Worm (Caenorhabditis elegans) whole organism, midembryonic: ENCODE measurements around the gene mboa-4.

Source experiments
- T22C8.4 ChIP-seq: fragments of 200-800 bp; sonication (Bioruptor generic); IDR thresholded peaks from 2 replicates; pipeline ENCODE4 v1.3.6; 2022; ENCODE audit warnings: missing genetic modification characterization, missing compliant biosample characterization
- cog-1 ChIP-seq: sonication (generic microtip); optimal IDR thresholded peaks from 2 replicates; lab custom pipeline; 2016; ENCODE audit warnings: missing genetic modification characterization, missing compliant biosample characterization
- flt-1 ChIP-seq: fragments of 200-800 bp; sonication (Bioruptor generic); IDR thresholded peaks from 2 replicates; pipeline ENCODE4 v1.3.6; 2022; ENCODE audit warnings: missing genetic modification characterization, missing compliant biosample characterization
- klf-2 ChIP-seq: fragments of 200-800 bp; sonication (Bioruptor generic); conservative IDR thresholded peaks from 2 replicates; pipeline ENCODE4 v1.3.6; 2022; ENCODE audit warnings: missing genetic modification reagents, missing genetic modification characterization, missing compliant biosample characterization
- med-1 ChIP-seq: sonication (generic microtip); optimal IDR thresholded peaks from 2 replicates; lab custom pipeline; 2017; ENCODE audit warnings: missing genetic modification characterization, mild to moderate bottlenecking, missing compliant biosample characterization, antibody characterized with exemption, missing genetic modification reagents; ENCODE audit not compliant: insufficient read depth
- ref-1 ChIP-seq: fragments of 200-800 bp; sonication (Bioruptor generic); conservative IDR thresholded peaks from 2 replicates; pipeline ENCODE4 v1.3.6; 2022; ENCODE audit warnings: missing genetic modification reagents, missing genetic modification characterization, missing compliant biosample characterization
- tab-1 ChIP-seq: fragments of 200-800 bp; sonication (Bioruptor generic); IDR thresholded peaks from 2 replicates; pipeline ENCODE4 v1.3.6; 2022; ENCODE audit warnings: missing genetic modification characterization, missing compliant biosample characterization
- ztf-23 ChIP-seq: fragments of 200-800 bp; sonication (Bioruptor generic); IDR thresholded peaks from 2 replicates; pipeline ENCODE4 v1.3.6; 2022; ENCODE audit warnings: missing genetic modification reagents, missing genetic modification characterization, missing compliant biosample characterization
- ztf-29 ChIP-seq: fragments of 200-800 bp; sonication (Bioruptor generic); IDR thresholded peaks from 2 replicates; pipeline ENCODE4 v1.3.6; 2022; ENCODE audit warnings: missing genetic modification reagents, missing genetic modification characterization, missing compliant biosample characterization

mboa-4 gene

ce11 chrIV:11180077-11180476, 20.3 kb upstream of the mboa-4 start:
- TF ChIP-seq flt-1 (no peak), cog-1 (tag; lab: Kevin White, UChicago) (no peak), tab-1 (no peak), ref-1 (no peak), T22C8.4 (GFP tag; lab: Robert Waterston, UW) (no peak), ztf-29 (no peak), ztf-23 (GFP tag; lab: Robert Waterston, UW) (no peak), klf-2 (no peak), med-1 (GFP tag; lab: Kevin White, UChicago) (no peak)

DNA sequence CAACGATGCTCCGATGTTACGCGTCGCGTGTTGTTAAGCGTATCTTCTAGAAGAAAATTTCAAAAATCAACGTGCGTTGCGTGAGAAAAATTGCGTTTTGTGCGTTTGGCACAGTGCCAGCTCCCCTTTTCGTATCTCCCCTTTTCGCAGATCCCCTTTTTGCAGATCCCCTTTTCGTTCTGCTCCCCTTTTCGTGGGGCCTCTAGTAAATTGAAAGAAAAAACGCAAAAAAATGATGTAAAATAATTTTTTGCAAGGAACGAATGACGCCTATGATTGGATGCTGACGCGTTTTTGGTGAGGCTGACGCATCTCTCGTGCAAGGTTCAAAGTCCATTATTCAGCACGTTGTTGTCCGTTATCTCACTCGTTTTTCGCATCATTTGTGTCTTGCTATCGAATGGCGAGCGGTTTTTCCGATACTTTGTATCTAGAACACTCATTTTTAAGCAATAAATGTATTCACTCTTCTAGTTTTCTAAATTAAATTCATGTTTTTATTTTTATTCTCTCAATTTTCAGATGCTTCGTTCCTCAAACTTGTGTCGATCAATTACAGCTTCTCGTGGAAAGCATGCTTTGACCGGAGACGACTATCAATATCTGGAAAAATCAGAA, 19.4 kb upstream of the mboa-4 start, which contains the start of gene cpt-2:
Gene cpt-2 (plus strand): TSS at position 523 of the 618 bp plus-strand sequence.
- peak; percentile 44; the same call in 1 of the 2 replicates for TF ChIP-seq ztf-23 (GFP tag; lab: Robert Waterston, UW)

- no peak for TF ChIP-seq ref-1
- TF ChIP-seq ztf-29 = no peak
- TF ChIP-seq tab-1 = no peak
- no peak for TF ChIP-seq cog-1 (tag; lab: Kevin White, UChicago)
- TF ChIP-seq flt-1 = no peak
- TF ChIP-seq klf-2 = no peak
- no peak for TF ChIP-seq T22C8.4 (GFP tag; lab: Robert Waterston, UW)
- no peak for TF ChIP-seq ztf-23 (GFP tag; lab: Robert Waterston, UW)
- TF ChIP-seq med-1 (GFP tag; lab: Kevin White, UChicago) = no peak
Observed at ce11 chrIV:11178495-11178894, 18.7 kb upstream of the mboa-4 start, which contains the start of gene C08F8.9. Gene C08F8.9 (minus strand): TSS chrIV:11178595.

DNA sequence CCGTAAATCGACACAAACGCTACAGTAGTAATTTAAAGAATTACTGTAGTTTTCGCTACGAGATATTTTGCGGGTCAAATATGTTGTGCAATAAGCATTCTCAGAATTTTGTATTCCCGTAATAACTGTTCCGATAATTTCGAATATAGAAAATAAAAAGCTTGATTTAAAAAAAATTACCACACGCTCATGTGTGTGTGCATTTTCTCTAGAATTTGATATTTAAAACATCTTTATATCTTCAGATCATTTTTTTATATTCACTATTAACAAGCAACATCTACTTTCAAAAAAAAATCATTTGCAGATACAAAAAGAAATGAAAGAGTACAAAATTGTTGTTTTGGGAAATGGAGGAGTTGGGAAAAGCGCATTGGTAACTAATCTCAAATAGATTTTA, 17.2 kb upstream of the mboa-4 start, which contains the start of gene rap-3:
Gene rap-3 (plus strand): TSS at position 301 of the 400 bp plus-strand sequence.
- TF ChIP-seq ztf-23 (GFP tag; lab: Robert Waterston, UW) = no peak
- TF ChIP-seq cog-1 (tag; lab: Kevin White, UChicago) = no peak
- no peak for TF ChIP-seq tab-1
- TF ChIP-seq klf-2 = no peak
- TF ChIP-seq T22C8.4 (GFP tag; lab: Robert Waterston, UW) = no peak
- TF ChIP-seq flt-1 = no peak
- TF ChIP-seq ref-1 = no peak
- TF ChIP-seq med-1 (GFP tag; lab: Kevin White, UChicago) = no peak

DNA sequence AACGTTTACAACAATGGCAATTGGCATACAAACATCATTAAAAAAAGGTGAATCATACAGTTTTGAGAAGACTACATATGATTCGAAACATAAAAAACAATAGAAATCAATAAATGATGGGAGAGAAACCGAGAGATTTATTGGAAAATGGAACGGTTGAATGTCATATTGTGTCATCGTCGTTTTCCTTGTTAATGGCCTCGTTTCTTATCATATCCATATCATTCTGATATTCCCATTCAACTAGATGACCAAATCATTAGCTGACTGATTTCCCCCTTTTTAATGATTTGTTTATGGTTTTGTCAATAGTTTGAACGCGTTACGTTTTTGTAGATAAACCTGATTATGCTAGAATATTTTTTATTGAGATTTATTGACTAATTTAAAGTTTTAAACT, 15.0 kb upstream of the mboa-4 start:
- TF ChIP-seq tab-1 (no peak), ztf-29 (no peak), T22C8.4 (GFP tag; lab: Robert Waterston, UW) (no peak), med-1 (GFP tag; lab: Kevin White, UChicago) (no peak), flt-1 (no peak), klf-2 (no peak)

DNA sequence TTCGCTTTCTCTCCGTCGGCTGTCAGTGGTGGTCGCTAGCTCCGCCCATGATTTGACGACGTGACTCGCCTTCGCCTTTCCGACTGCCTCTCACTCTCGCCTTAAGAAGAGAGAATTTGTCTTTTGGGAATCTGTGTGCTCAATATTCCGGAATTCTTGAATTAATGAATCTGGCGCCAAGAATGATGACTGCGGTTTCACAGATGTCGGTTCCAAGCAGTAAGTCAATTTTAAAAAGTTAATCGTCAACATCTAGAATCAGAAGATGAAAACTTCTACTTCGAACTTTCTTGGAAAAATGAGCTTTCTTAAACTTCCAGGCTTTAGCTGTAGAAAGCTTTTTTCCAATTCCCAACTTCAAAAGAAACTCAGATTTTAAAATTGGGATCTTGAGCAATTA, 9.9 kb upstream of the mboa-4 start, which contains the start of gene nhr-67:
Gene nhr-67 (plus strand): TSS at position 97 of the 400 bp plus-strand sequence.
- TF ChIP-seq flt-1 (no peak), T22C8.4 (GFP tag; lab: Robert Waterston, UW) (no peak), med-1 (GFP tag; lab: Kevin White, UChicago) (no peak), tab-1 (no peak), ref-1 (no peak), cog-1 (tag; lab: Kevin White, UChicago) (no peak), klf-2 (no peak), ztf-29 (no peak), ztf-23 (GFP tag; lab: Robert Waterston, UW) (no peak)

DNA sequence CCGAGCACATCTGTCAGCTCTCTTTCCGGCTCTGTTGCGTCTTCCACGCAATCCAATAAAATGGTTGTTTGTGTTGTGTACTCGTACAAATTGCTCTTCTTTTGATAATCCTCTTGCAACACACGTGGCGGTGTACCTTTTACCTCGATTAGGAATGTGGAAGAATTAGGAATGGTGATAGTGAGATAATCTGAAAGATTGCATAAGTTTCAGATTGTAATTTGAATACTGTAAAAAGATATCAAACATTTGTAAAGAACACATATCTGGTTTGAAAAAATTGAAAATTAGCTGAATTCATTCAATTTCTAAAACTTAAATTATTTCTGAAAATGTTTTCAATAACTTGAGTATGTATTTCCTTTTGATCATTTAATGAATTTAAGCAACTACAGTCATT, 5.0 kb upstream of the mboa-4 start, which contains the start of gene C08F8.6:
Gene C08F8.6 (minus strand): TSS at position 101 of the 400 bp plus-strand sequence.
- TF ChIP-seq tab-1 = no peak
- no peak for TF ChIP-seq cog-1 (tag; lab: Kevin White, UChicago)
- no peak for TF ChIP-seq ztf-23 (GFP tag; lab: Robert Waterston, UW)
- no peak for TF ChIP-seq flt-1
- no peak for TF ChIP-seq ref-1
- no peak for TF ChIP-seq med-1 (GFP tag; lab: Kevin White, UChicago)
- no peak for TF ChIP-seq ztf-29
- TF ChIP-seq T22C8.4 (GFP tag; lab: Robert Waterston, UW) = no peak
- no peak for TF ChIP-seq klf-2

ce11 chrIV:11162451-11162850, 2.7 kb upstream of the mboa-4 start, which contains the start of gene fbxb-9:
Gene fbxb-9 (minus strand): TSS chrIV:11162551.
- no peak for TF ChIP-seq klf-2
- no peak for TF ChIP-seq ztf-23 (GFP tag; lab: Robert Waterston, UW)
- no peak for TF ChIP-seq tab-1
- TF ChIP-seq ztf-29 = no peak
- TF ChIP-seq ref-1 = no peak
- TF ChIP-seq T22C8.4 (GFP tag; lab: Robert Waterston, UW) = no peak
- no peak for TF ChIP-seq cog-1 (tag; lab: Kevin White, UChicago)
- TF ChIP-seq flt-1 = no peak
- TF ChIP-seq med-1 (GFP tag; lab: Kevin White, UChicago) = no peak

DNA sequence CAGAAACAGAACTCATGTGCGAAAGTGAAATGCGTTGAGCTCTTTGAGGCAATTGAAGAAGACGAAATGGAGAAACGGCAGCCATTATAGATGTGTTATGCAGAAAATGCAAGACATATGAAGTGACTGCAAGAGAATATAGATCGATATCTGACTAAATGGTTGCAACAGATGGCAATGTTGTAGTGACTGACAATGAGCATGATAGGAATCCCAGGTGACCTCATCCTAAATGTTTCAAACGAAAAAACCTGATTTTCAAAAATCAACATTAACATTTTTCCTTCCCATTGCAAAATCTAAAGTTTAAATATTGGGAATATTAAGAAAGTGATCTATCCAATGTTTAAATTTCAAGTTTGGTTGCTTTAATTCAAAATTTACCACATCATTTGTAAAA, 921 bp upstream of the mboa-4 start, which contains the start of gene C08F8.15:
Gene C08F8.15 (minus strand): TSS at position 101 of the 400 bp plus-strand sequence.
- no peak for TF ChIP-seq ztf-23 (GFP tag; lab: Robert Waterston, UW)

DNA sequence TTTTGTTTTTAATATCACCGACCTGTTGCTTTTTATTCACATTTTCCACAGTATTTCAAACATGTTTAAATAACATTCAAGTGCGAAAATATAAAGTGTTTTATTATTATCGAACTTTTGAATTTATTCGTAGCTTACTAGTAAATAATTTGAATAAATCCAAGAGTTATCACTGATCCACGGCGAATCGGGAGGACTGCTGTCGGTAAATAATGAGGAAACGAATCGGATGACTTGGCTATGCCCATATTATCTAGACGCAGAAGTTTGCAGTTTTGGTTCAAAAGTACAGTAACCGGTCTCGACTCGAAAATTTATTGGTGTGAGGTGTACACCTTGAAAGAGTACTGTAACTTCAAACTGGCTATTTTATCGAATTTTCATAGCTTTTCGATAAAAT, 3.3 kb downstream of the mboa-4 start:
- no peak for TF ChIP-seq med-1 (GFP tag; lab: Kevin White, UChicago)
- TF ChIP-seq flt-1 = no peak
- no peak for TF ChIP-seq ztf-23 (GFP tag; lab: Robert Waterston, UW)
- TF ChIP-seq T22C8.4 (GFP tag; lab: Robert Waterston, UW) = no peak
- no peak for TF ChIP-seq ref-1
- no peak for TF ChIP-seq cog-1 (tag; lab: Kevin White, UChicago)
- no peak for TF ChIP-seq ztf-29
